Fruit fly (Drosophila melanogaster) whole organism, embryonic: Measurements from ENCODE around the gene CG31800.

Experiments used
- Atf3 ChIP-seq: fragments of 200-800 bp; sonication (Bioruptor generic); optimal IDR thresholded peaks from 3 replicates; lab custom pipeline; 2016; ENCODE audit warnings: missing biosample characterization, missing genetic modification characterization
- CG11398 ChIP-seq: fragments of 200-800 bp; sonication (Bioruptor generic); optimal IDR thresholded peaks from 2 replicates; lab custom pipeline; 2016; ENCODE audit warnings: missing biosample characterization, missing genetic modification characterization
- CG12659 ChIP-seq: fragments of 200-800 bp; sonication (Bioruptor generic); optimal IDR thresholded peaks from 3 replicates; lab custom pipeline; 2017; ENCODE audit warnings: mild to moderate bottlenecking, missing biosample characterization, missing genetic modification reagents, missing genetic modification characterization
- CG15514 ChIP-seq: fragments of 200-800 bp; sonication (Bioruptor generic); optimal IDR thresholded peaks from 3 replicates; lab custom pipeline; 2017; ENCODE audit warnings: missing biosample characterization, missing genetic modification characterization, mild to moderate bottlenecking, moderate library complexity, missing genetic modification reagents
- CG1602 ChIP-seq: fragments of 200-800 bp; sonication (Bioruptor generic); optimal IDR thresholded peaks from 3 replicates; lab custom pipeline; 2016; ENCODE audit warnings: missing biosample characterization, missing genetic modification characterization
- CG16813 ChIP-seq: fragments of 200-800 bp; sonication (Bioruptor generic); IDR thresholded peaks from 3 replicates; pipeline ENCODE4 v1.3.6; 2022; ENCODE audit warnings: missing biosample characterization, missing genetic modification characterization; ENCODE audit not compliant: partially characterized antibody
- CG1792 ChIP-seq: fragments of 200-800 bp; sonication (Bioruptor generic); optimal IDR thresholded peaks from 2 replicates; lab custom pipeline; 2016; ENCODE audit warnings: missing biosample characterization, missing genetic modification characterization
- CG18599 ChIP-seq: fragments of 200-800 bp; sonication (Bioruptor generic); optimal IDR thresholded peaks from 3 replicates; lab custom pipeline; 2017; ENCODE audit warnings: missing biosample characterization, missing genetic modification characterization, mild to moderate bottlenecking, moderate library complexity, missing genetic modification reagents
- CG2712 ChIP-seq: fragments of 200-800 bp; optimal IDR thresholded peaks from 3 replicates; lab custom pipeline; 2019; ENCODE audit warnings: missing biosample characterization, mild to moderate bottlenecking, missing genetic modification characterization, moderate library complexity
- CG2889 ChIP-seq: fragments of 200-800 bp; sonication (Bioruptor generic); IDR thresholded peaks from 3 replicates; pipeline ENCODE4 v1.3.6; 2022; ENCODE audit warnings: missing biosample characterization, missing genetic modification characterization
- CG3065 ChIP-seq: fragments of 200-800 bp; sonication (Bioruptor generic); optimal IDR thresholded peaks from 2 replicates; lab custom pipeline; 2016; ENCODE audit warnings: missing biosample characterization, missing genetic modification characterization
- CG32767 ChIP-seq: fragments of 200-800 bp; sonication (Bioruptor generic); IDR thresholded peaks from 2 replicates; pipeline ENCODE4 v1.3.6; 2022; ENCODE audit warnings: missing biosample characterization, missing genetic modification characterization
- CG33213 ChIP-seq: fragments of 200-800 bp; sonication (Bioruptor generic); optimal IDR thresholded peaks from 3 replicates; lab custom pipeline; 2016; ENCODE audit warnings: missing biosample characterization, missing genetic modification characterization
- CG3995 ChIP-seq: fragments of 200-800 bp; sonication (Bioruptor generic); optimal IDR thresholded peaks from 3 replicates; lab custom pipeline; 2016; ENCODE audit warnings: missing biosample characterization, missing genetic modification characterization
- CG6683 ChIP-seq: fragments of 200-800 bp; sonication (Bioruptor generic); optimal IDR thresholded peaks from 2 replicates; lab custom pipeline; 2017; ENCODE audit warnings: missing biosample characterization, mild to moderate bottlenecking, missing genetic modification characterization, missing genetic modification reagents
- CG6765 ChIP-seq: fragments of 200-800 bp; sonication (Bioruptor generic); optimal IDR thresholded peaks from 3 replicates; lab custom pipeline; 2017; ENCODE audit warnings: missing biosample characterization, mild to moderate bottlenecking, missing genetic modification characterization
- CG9215 ChIP-seq: fragments of 200-800 bp; sonication (Bioruptor generic); IDR thresholded peaks from 2 replicates; pipeline ENCODE4 v1.3.6; 2022; ENCODE audit warnings: missing biosample characterization, missing genetic modification characterization
- Camta ChIP-seq: fragments of 200-800 bp; sonication (Bioruptor generic); optimal IDR thresholded peaks from 2 replicates; lab custom pipeline; 2016; ENCODE audit warnings: missing biosample characterization, missing genetic modification characterization
- Dbx ChIP-seq: fragments of 200-800 bp; sonication (Bioruptor generic); IDR thresholded peaks from 3 replicates; pipeline ENCODE4 v1.3.6; 2022; ENCODE audit warnings: missing biosample characterization, missing genetic modification characterization
- Deaf1 ChIP-seq: fragments of 200-800 bp; optimal IDR thresholded peaks from 3 replicates; lab custom pipeline; 2019; ENCODE audit warnings: missing biosample characterization, mild to moderate bottlenecking, missing genetic modification characterization, moderate library complexity
- Dek ChIP-seq: fragments of 200-800 bp; sonication (Bioruptor generic); optimal IDR thresholded peaks from 3 replicates; lab custom pipeline; 2019; ENCODE audit warnings: missing biosample characterization, mild to moderate bottlenecking, missing genetic modification characterization, moderate library complexity
- Dll ChIP-seq: fragments of 200-800 bp; sonication (Bioruptor generic); IDR thresholded peaks from 4 replicates; pipeline ENCODE4 v1.3.6; 2022; ENCODE audit warnings: missing biosample characterization, missing genetic modification characterization; ENCODE audit not compliant: partially characterized antibody
- E2f1 ChIP-seq: fragments of 200-800 bp; sonication (Bioruptor generic); IDR thresholded peaks from 2 replicates; pipeline ENCODE4 v1.3.6; 2022; ENCODE audit warnings: missing biosample characterization, missing genetic modification characterization
- Ets65A ChIP-seq: fragments of 200-800 bp; sonication (Bioruptor generic); peaks from one replicate; lab custom pipeline; 2016; ENCODE audit warnings: missing biosample characterization, missing genetic modification characterization
- Gsc ChIP-seq: fragments of 200-800 bp; sonication (Bioruptor generic); IDR thresholded peaks from 2 replicates; pipeline ENCODE4 v1.3.6; 2022; ENCODE audit warnings: missing biosample characterization, missing genetic modification characterization
- HmgZ ChIP-seq: fragments of 200-800 bp; sonication (Bioruptor generic); optimal IDR thresholded peaks from 2 replicates; lab custom pipeline; 2018; ENCODE audit warnings: missing biosample characterization, mild to moderate bottlenecking, missing genetic modification characterization
- NC2β ChIP-seq: fragments of 200-800 bp; sonication (Bioruptor generic); optimal IDR thresholded peaks from 2 replicates; lab custom pipeline; 2016; ENCODE audit warnings: missing biosample characterization, missing genetic modification characterization
- NK7.1 ChIP-seq: fragments of 200-800 bp; sonication (Bioruptor generic); optimal IDR thresholded peaks from 3 replicates; lab custom pipeline; 2016; ENCODE audit warnings: missing biosample characterization, missing genetic modification characterization
- Nf-YB ChIP-seq: fragments of 200-800 bp; sonication (Bioruptor generic); optimal IDR thresholded peaks from 3 replicates; lab custom pipeline; 2019; ENCODE audit warnings: missing biosample characterization, mild to moderate bottlenecking, missing genetic modification characterization, moderate library complexity
- Oaz ChIP-seq: fragments of 200-800 bp; sonication (Bioruptor generic); IDR thresholded peaks from 2 replicates; pipeline ENCODE4 v1.3.6; 2022; ENCODE audit warnings: missing biosample characterization, missing genetic modification characterization
- PHDP ChIP-seq: fragments of 200-800 bp; sonication (Bioruptor generic); optimal IDR thresholded peaks from 3 replicates; lab custom pipeline; 2018; ENCODE audit warnings: missing biosample characterization, mild to moderate bottlenecking, missing genetic modification characterization, moderate library complexity
- Rfx ChIP-seq: fragments of 200-800 bp; sonication (Bioruptor generic); IDR thresholded peaks from 2 replicates; pipeline ENCODE4 v1.3.6; 2022; ENCODE audit warnings: missing biosample characterization, missing genetic modification characterization
- ac ChIP-seq: fragments of 200-800 bp; sonication (Bioruptor generic); optimal IDR thresholded peaks from 3 replicates; lab custom pipeline; 2017; ENCODE audit warnings: missing biosample characterization, mild to moderate bottlenecking, missing genetic modification characterization
- ase ChIP-seq: fragments of 200-800 bp; sonication (Bioruptor generic); IDR thresholded peaks from 3 replicates; pipeline ENCODE4 v1.3.6; 2022; ENCODE audit warnings: missing biosample characterization, missing genetic modification characterization
- cad ChIP-seq: fragments of >200 bp; optimal IDR thresholded peaks from 2 replicates; lab custom pipeline; 2017; ENCODE audit warnings: missing biosample characterization, missing genetic modification characterization
- cato ChIP-seq: fragments of 200-800 bp; sonication (Bioruptor generic); optimal IDR thresholded peaks from 2 replicates; lab custom pipeline; 2016; ENCODE audit warnings: missing biosample characterization, missing genetic modification characterization, borderline replicate concordance
- ci ChIP-seq: fragments of 200-800 bp; sonication (Bioruptor generic); IDR thresholded peaks from 3 replicates; pipeline ENCODE4 v1.3.6; 2022; ENCODE audit warnings: missing biosample characterization, missing genetic modification characterization
- cwo ChIP-seq: fragments of 200-800 bp; sonication (Bioruptor generic); optimal IDR thresholded peaks from 3 replicates; lab custom pipeline; 2017; ENCODE audit warnings: missing biosample characterization, missing genetic modification characterization, mild to moderate bottlenecking, moderate library complexity, missing genetic modification reagents
- dm ChIP-seq: fragments of 200-800 bp; sonication (Bioruptor generic); optimal IDR thresholded peaks from 3 replicates; lab custom pipeline; 2016; ENCODE audit warnings: missing biosample characterization, missing genetic modification characterization
- ems ChIP-seq: fragments of 200-800 bp; sonication (Bioruptor generic); optimal IDR thresholded peaks from 3 replicates; lab custom pipeline; 2016; ENCODE audit warnings: missing biosample characterization, missing genetic modification characterization
- gcm ChIP-seq: fragments of 200-800 bp; sonication (Bioruptor generic); optimal IDR thresholded peaks from 2 replicates; lab custom pipeline; 2019; ENCODE audit warnings: missing biosample characterization, mild to moderate bottlenecking, missing genetic modification characterization, moderate library complexity
- gsb-n ChIP-seq: fragments of 200-800 bp; sonication (Bioruptor generic); optimal IDR thresholded peaks from 3 replicates; lab custom pipeline; 2018; ENCODE audit warnings: missing biosample characterization, mild to moderate bottlenecking, missing genetic modification characterization
- hb ChIP-seq: fragments of 200-800 bp; sonication (Bioruptor generic); IDR thresholded peaks from 3 replicates; pipeline ENCODE4 v1.3.6; 2022; ENCODE audit warnings: missing biosample characterization, missing genetic modification characterization; ENCODE audit not compliant: partially characterized antibody
- pb ChIP-seq: fragments of 200-800 bp; sonication (Bioruptor generic); optimal IDR thresholded peaks from 3 replicates; lab custom pipeline; 2016; ENCODE audit warnings: missing biosample characterization, missing genetic modification characterization
- pros ChIP-seq: fragments of 200-800 bp; sonication (Bioruptor generic); optimal IDR thresholded peaks from 3 replicates; lab custom pipeline; 2019; ENCODE audit warnings: missing biosample characterization, mild to moderate bottlenecking, missing genetic modification characterization, moderate library complexity
- row ChIP-seq: fragments of 200-800 bp; sonication (Bioruptor generic); IDR thresholded peaks from 3 replicates; pipeline ENCODE4 v1.3.6; 2022; ENCODE audit warnings: missing biosample characterization, missing genetic modification characterization
- so ChIP-seq: fragments of 200-800 bp; sonication (Bioruptor generic); IDR thresholded peaks from 3 replicates; pipeline ENCODE4 v1.3.6; 2022; ENCODE audit warnings: missing biosample characterization, missing genetic modification characterization
- tna ChIP-seq: fragments of 200-800 bp; sonication (Bioruptor generic); IDR thresholded peaks from 2 replicates; pipeline ENCODE4 v1.3.6; 2022; ENCODE audit warnings: missing biosample characterization, missing genetic modification characterization; ENCODE audit not compliant: partially characterized antibody
- wdn ChIP-seq: fragments of 200-800 bp; sonication (Bioruptor generic); IDR thresholded peaks from 2 replicates; pipeline ENCODE4 v1.3.6; 2022; ENCODE audit warnings: missing biosample characterization, missing genetic modification characterization
- zen2 ChIP-seq: fragments of 200-800 bp; sonication (Bioruptor generic); IDR thresholded peaks from 3 replicates; pipeline ENCODE4 v1.3.6; 2022; ENCODE audit warnings: missing biosample characterization, missing genetic modification characterization; ENCODE audit not compliant: partially characterized antibody

The CG31800 gene

dm6 chr2L:19045111-19045560 is 10.8 kb upstream of the CG31800 start, which contains the start of the genes Ttc19 and Acn (continued):
- TF ChIP-seq Camta (peak; percentile 89), CG12659 (GFP tag; lab: Kevin White, UChicago) (peak; percentile 86), PHDP (tag; lab: Kevin White, UChicago) (peak; percentile 77), pb (GFP tag; lab: Kevin White, UChicago) (peak; percentile 78), cato (GFP tag; lab: Kevin White, UChicago) (peak; percentile 68), CG33213 (GFP tag; lab: Kevin White, UChicago) (peak; percentile 88), Deaf1 (tag; lab: Kevin White, UChicago) (no peak), zen2 (GFP tag; lab: Robert Waterston, UW) (peak; percentile 79; the same call in 2 of the 3 replicates), gcm (GFP tag; lab: Kevin White, UChicago) (peak; percentile 67), Rfx (peak; percentile 90), Dbx (GFP tag; lab: Robert Waterston, UW) (peak; percentile 90), ac (GFP tag; lab: Kevin White, UChicago) (no peak), CG2712 (peak; percentile 88), cwo (peak; percentile 59), CG6683 (GFP tag; lab: Kevin White, UChicago) (peak; percentile 24), E2f1 (peak; percentile 62), Atf3 (GFP tag; lab: Kevin White, UChicago) (peak; percentile 85), CG3995 (peak; percentile 16), dm (GFP tag; lab: Kevin White, UChicago) (peak; percentile 80), cad (GFP tag; lab: Kevin White, UChicago) (no peak), HmgZ (tag; lab: Kevin White, UChicago) (peak; percentile 82), CG3065 (GFP tag; lab: Kevin White, UChicago) (peak; percentile 54), wdn (GFP tag; lab: Robert Waterston, UW) (peak; percentile 83), gsb-n (tag; lab: Kevin White, UChicago) (no peak), CG1602 (GFP tag; lab: Kevin White, UChicago) (peak; percentile 83), CG15514 (GFP tag; lab: Kevin White, UChicago) (peak; percentile 79), CG9215 (GFP tag; lab: Robert Waterston, UW) (peak; percentile 79), hb (GFP tag; lab: Robert Waterston, UW) (peak; percentile 95), CG2889 (peak; percentile 71; the same call in 1 of the 3 replicates), so (peak; percentile 68; the same call in 1 of the 3 replicates), CG18599 (peak; percentile 81), pros (GFP tag; lab: Kevin White, UChicago) (no peak), NC2β (peak; percentile 86), ci (peak; percentile 83), Dll (GFP tag; lab: Robert Waterston, UW) (peak; percentile 98), Oaz (peak; percentile 72), Nf-YB (peak; percentile 53), tna (GFP tag; lab: Robert Waterston, UW) (peak; percentile 89), CG11398 (GFP tag; lab: Kevin White, UChicago) (peak; percentile 81), Ets65A (GFP tag; lab: Kevin White, UChicago) (peak; percentile 99), row (peak; percentile 96), NK7.1 (GFP tag; lab: Kevin White, UChicago) (peak; percentile 68), CG1792 (GFP tag; lab: Kevin White, UChicago) (peak; percentile 87), ems (GFP tag; lab: Kevin White, UChicago) (peak; percentile 85), CG16813 (GFP tag; lab: Robert Waterston, UW) (peak; percentile 98), Dek (tag; lab: Kevin White, UChicago) (peak; percentile 82), CG6765 (peak; percentile 45), Gsc (GFP tag; lab: Robert Waterston, UW) (0 out of 2 replicates have a peak, but pooled peaks have one; percentile 20), CG32767 (GFP tag; lab: Robert Waterston, UW) (peak; percentile 50), ase (peak; percentile 67; the same call in 2 of the 3 replicates)
